Fruit fly (Drosophila melanogaster): ENCODE data around the gene CG4592.

dm6 chr2L:9949178-9950062, 28.0 kb downstream of the CG4592 start:
- no peak for TF ChIP-seq CG6854 (GFP tag; optimal IDR thresholded peaks at IDR 0.05)
- TF ChIP-seq kni (GFP tag; optimal IDR thresholded peaks at IDR 0.05): no peak
- TF ChIP-seq CG8359 (GFP tag; optimal IDR thresholded peaks at IDR 0.05; ENCODE audit: borderline replicate concordance): no peak
- no peak for TF ChIP-seq CG1602 (GFP tag; optimal IDR thresholded peaks at IDR 0.05)
- no peak for TF ChIP-seq sens-2 (GFP tag; IDR thresholded peaks at IDR 0.05)
- no peak for TF ChIP-seq ssp (GFP tag; IDR thresholded peaks at IDR 0.05)
- no peak for TF ChIP-seq CG42726 (GFP tag; IDR thresholded peaks at IDR 0.05; ENCODE audit: partially characterized antibody)
- no peak for TF ChIP-seq HLH3B (GFP tag; IDR thresholded peaks at IDR 0.05)
- no peak for TF ChIP-seq Usf (GFP tag; optimal IDR thresholded peaks at IDR 0.05)
- TF ChIP-seq crol (GFP tag; IDR thresholded peaks at IDR 0.05): no peak
- TF ChIP-seq CG10431 (GFP tag; optimal IDR thresholded peaks at IDR 0.05): no peak
- no peak for TF ChIP-seq fd96Cb (tag; optimal IDR thresholded peaks at IDR 0.05)
- TF ChIP-seq nmo (GFP tag; optimal IDR thresholded peaks at IDR 0.05): no peak
- peak; percentile 25 for TF ChIP-seq CG13894 (tag; optimal IDR thresholded peaks at IDR 0.05)
